Fruit fly (Drosophila melanogaster): ENCODE data around the gene CG2938.

- TF ChIP-seq psq (optimal IDR thresholded peaks at IDR 0.05) (no peak), insv (optimal IDR thresholded peaks at IDR 0.05) (no peak), ttk (optimal IDR thresholded peaks at IDR 0.05) (no peak), Myc (optimal IDR thresholded peaks at IDR 0.05) (no peak)
Observed at dm6 chrX:3901926-3902325, 34.3 kb downstream of the CG2938 start.
